Fruit fly (Drosophila melanogaster): ENCODE data around the gene CG43085.
A peak's percentile ranks its signal among the peaks of the same experiment; 100 is the strongest.

CG43085 gene

DNA sequence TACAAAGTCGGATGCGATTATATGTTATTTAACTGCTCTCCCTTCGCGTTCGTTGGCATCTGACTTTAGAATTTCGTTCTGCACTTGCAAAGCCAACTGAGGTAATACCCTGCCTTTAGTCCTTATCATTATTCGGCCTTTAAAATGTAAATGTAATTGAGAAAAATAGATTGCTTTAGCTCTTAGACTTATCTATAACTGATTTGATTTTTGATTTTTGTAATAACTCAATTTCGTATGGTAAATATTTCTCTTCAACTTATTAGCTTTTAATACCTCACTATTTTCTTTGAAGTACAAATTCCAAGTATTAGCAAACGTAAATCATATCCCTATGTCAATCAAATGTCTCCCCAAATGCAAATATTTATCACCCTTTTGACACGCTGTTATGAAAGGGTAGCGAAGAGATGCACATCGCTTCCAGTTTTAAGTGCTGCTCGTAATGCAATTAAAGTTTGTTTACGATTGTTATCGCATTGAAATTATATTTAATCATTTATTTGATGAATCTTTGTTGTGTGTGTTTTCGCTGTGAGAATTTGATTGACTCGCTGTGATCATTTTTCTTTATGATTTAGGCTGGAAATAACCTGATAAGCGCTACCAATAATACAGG lies 22.2 kb downstream of the CG43085 start:
- no peak for TF ChIP-seq noc (tag; optimal IDR thresholded peaks at IDR 0.05)

DNA sequence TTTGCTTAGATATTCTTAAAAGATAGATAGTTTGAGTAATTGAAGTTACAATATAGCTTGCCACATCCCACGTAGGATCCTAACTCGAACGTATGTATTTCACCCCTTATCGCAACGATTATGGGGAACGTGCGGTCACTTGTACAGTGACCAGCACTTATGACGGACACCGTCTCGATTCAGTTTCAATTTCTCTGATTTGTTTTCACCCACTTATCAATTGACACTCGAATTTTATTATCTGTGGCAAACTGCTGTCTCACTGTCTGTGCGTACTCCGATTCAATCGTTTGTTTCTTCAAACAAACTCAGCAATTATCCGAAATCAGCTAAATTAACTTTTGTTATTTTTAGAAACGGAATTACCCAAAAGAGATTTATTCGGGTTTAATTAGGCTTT lies 23.6 kb downstream of the CG43085 start:
- peak; percentile 5 for TF ChIP-seq noc (tag; optimal IDR thresholded peaks at IDR 0.05)

DNA sequence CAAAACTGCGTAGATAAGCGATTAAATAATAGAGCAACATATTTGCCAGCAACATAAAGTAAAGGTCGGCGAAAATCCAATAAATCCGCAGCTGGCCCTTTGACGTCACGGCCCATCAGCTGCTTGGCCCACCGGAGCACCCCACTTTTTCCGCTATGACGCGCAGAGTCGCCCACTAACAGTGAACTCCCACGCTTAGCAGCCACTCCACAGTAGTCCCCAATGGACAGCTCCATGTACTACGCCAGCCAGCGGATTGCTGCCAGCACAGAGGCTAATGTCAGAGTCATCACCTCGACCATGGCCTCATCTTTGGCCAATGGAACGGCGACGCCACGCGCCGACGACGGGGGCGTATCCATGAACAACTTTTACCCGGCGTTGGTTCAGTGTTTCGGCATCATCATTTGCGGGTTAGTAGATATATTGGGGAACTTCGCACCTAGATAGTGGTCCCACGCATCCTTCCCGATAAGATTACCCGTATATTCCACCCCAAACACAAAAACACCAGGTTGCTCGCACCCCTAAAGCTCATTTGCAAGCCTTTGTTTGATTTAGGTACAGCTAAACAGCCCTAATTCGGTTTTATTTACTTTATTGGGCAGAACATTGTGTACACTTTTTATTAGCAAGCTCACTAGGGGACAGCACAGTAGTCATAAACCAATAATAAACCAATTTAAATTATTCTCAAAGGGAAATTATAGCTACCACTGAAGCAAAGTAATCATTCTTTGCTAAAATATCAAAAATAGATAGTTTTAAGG lies 24.3 kb downstream of the CG43085 start:
- no peak for TF ChIP-seq noc (tag; optimal IDR thresholded peaks at IDR 0.05)

DNA sequence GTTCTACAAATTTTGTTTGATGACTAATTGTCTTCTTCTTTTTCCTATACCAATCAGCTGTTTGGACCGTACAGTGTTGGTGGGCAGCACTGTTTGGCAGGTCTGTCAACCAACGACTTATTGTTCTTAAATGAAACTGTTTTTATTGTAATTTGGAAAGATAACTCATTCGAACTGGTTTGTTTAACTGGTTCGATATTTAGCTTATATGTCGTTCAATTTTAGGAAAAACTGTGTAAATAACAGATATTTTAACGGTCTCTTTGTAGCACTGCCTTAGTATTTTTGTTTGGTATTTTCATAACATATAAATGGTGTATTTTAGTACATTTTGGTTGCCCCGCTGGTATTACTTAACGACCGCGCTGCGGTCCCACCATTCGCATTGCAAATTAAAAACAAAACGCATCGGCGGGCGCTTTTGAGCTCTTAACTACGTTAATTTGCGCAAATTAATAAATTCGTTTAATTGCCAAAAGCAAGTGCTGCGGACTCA lies 25.0 kb downstream of the CG43085 start, which contains the start of the genes Vps60 and anchor:
Gene Vps60 (minus strand): TSS at position 175 of the 496 bp plus-strand sequence.
Gene anchor (plus strand): TSS at position 374 of the 496 bp plus-strand sequence.
- TF ChIP-seq noc (tag; optimal IDR thresholded peaks at IDR 0.05) = peak; percentile 53

DNA sequence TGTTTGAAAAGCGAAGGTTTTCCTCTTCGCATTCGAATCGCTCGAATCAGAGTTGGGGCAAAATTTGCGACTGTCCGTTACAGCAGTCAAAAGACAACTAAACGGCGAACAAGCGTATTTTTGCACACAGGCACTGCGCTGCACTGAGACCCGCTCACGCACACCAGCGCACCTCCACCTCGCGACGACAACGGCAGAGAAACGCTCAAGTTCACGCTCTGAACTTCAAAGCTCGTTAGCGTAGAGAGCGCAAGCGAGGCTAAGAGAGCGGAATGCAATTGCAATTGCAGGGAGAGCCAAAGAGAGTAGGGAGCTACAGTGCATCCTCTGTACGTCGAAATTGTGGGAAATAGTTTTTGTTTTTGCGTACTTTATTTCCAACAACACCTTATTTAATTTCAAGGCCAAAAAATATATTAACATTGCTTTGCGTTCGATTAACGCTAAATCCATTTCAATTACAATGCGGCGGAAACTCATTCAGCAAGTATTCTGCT lies 27.3 kb downstream of the CG43085 start, which contains the start of gene Eip74EF:
Gene Eip74EF (minus strand): TSS at position 117 of the 497 bp plus-strand sequence.
- TF ChIP-seq noc (tag; optimal IDR thresholded peaks at IDR 0.05) = no peak

DNA sequence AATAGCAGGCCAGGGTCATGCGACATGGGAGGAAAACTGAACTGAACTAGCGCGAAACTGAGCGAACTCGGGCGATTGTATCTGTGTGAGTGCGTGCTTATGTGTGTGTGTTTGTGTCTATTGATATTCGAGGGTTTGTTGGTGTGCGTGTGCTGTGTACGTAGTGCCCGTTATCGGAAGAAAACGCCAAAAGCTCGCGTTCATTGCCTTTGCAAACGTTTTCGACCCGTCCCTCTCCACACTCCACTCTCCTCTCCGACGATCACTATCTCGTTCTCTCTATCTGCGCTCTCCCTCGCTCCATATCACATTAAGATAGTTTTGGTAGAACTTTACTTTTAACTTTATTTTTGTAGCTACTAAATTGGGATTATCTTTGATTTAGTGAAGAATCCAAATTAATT lies 29.7 kb downstream of the CG43085 start:
- TF ChIP-seq noc (tag; optimal IDR thresholded peaks at IDR 0.05) = peak; percentile 75

DNA sequence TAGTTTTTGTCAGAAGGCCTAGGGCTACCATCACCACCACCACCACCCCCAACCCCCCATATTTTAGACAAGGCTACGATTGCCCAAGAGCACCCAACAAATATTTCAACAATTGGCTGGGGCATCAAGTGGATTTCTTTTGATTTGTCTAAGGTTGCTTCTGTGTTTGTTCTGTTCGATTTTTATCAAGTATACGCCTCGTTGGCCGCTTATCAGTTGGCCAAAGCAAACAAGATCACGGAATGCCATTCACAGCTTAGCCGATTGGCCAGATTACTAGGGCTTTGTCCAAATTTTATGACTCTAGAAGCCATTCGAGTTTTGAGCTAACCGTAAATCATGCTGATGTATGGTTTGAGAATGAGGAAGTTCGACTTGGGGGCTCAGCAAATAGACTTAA lies 30.7 kb downstream of the CG43085 start:
- TF ChIP-seq noc (tag; optimal IDR thresholded peaks at IDR 0.05) = no peak

DNA sequence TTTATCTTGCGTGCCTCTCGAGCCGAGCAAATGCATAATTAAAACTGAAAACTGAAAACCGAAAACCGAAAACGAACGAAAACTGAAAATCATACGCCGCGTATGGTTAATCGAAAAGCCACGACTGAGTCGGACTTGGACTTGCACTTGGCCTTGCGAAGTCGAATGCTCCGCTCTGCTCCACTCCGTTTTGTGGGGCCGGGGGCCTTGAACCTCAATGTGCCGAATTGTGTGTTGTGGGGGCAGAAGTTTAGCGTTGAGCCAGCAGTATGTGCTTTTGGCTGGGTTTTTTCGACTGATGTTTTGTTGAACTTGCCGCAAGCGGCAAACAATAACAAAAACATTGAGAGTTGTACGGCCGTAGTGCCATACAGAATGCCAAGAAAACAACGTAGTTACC lies 31.3 kb downstream of the CG43085 start:
- no peak for TF ChIP-seq noc (tag; optimal IDR thresholded peaks at IDR 0.05)

DNA sequence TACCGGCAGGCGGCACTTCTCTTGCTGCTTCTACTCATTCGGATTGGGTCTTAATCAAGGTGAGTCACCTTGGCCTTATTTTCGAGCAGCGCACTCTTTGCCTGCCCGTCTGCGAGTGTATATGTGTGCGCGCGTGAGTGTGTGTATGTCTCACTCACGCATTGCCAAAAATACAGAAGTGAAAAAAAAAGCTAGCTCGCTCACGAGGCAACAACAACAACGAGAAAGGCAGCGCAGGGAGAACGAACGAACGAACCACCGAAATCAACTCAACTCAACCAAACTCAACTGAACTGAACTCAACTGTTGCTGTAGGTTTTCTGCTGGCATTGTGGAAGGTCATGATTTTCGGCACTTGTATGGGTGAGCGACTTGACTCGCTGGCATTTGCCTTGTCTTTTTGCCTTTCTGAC lies 32.6 kb downstream of the CG43085 start:
- no peak for TF ChIP-seq noc (tag; optimal IDR thresholded peaks at IDR 0.05)

DNA sequence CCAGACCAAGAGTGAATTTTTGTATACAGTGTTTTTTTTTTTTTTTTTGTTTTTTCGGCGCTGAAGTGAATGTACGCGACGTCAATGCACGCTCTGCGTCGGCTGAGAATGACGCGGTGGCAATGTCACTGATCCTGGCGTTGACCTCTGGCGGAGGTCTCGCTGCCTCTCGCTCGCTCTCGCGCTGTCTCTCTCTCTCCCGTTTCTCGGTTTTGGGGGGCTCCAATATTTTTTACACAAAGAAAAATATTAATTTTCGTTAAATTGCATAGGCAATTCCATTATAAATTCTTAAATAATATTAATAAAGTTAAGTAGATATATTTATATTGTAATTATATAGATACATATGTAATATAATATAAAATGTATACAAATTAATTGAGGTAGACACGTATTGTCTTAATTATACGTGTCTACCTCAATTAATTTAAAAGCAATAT lies 33.2 kb downstream of the CG43085 start:
- no peak for TF ChIP-seq noc (tag; optimal IDR thresholded peaks at IDR 0.05)

DNA sequence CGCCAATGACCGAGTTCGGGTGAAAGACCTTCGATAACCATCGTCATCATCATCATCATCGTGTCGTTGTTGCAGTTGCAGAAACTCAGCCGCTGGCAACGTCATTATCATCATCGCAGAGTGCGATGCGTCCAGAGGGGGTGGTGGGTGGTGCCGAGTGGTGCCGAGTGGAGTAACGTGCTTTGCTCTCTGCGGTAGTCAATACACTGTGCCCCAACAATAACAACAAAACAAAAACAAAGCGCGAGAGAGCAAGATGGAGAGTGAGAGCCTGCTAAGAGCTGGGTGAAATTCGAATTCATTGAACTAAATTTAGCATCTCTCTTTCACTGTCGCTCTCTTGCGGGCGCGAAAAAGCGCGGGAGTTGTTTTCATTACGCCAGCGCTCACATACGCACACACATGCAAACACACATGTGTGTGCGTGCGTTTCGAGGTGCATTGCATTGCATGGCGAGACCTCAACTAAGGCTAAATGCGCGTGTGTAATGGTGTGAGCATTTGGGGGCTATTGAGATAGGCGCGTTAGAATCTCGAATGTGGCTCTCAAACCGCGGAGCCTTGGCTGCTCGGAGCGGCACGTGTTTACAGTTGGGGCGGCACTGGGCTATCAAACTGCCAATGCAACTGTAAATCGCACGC lies 34.6 kb downstream of the CG43085 start:
- no peak for TF ChIP-seq noc (tag; optimal IDR thresholded peaks at IDR 0.05)

DNA sequence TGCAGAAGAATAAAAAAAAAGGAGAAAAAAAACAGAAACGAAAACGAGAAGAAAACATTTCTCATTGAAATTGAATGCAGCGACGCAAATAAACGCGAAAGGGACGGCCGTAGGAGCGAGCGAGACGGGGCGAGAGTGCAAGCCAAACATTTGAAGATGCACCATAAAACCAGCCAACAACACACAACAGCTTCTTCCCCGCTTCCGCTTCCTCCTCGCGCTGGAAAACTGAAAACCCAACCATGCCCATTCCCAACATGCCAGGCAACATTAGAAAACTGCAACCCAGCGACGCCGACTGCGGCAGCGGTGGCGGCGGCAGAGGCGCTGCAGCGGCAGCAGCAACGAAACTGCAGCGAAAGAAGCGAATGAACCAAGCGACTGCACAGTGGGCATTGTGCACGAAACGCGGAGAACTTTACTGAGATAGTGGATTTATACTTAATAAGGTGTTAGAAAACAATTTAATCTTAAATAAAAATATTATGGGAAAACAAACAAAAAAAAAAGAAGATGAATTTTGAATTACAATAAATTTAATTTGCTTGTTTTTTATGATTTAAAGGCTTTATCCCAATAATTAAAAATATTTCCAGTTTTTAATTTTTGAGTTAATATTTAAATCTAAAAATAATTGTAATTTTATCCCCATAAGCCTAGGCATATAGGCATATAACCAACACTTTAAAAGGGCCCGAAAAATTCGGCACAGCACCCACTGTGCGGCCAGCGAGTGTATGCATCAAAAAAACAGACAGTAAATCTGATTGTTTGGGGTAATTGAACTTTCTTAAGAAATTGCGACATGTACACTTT lies 35.4 kb downstream of the CG43085 start:
- no peak for TF ChIP-seq noc (tag; optimal IDR thresholded peaks at IDR 0.05)

DNA sequence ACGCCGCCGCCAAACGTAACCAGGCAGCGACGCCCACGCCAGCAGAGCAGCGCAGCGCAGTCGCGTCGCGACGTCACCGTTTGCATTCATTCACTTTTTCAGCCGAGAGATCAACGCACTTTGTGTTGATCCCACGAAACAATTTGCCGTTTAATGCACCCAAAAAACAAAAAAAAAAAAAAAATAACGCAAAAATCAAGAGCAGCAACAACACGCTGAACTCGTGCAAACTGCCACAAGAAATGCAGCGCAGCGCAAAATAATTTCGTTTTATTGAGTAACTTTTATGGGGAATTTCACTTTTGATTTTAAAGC lies 37.5 kb downstream of the CG43085 start:
- TF ChIP-seq noc (tag; optimal IDR thresholded peaks at IDR 0.05) = no peak

DNA sequence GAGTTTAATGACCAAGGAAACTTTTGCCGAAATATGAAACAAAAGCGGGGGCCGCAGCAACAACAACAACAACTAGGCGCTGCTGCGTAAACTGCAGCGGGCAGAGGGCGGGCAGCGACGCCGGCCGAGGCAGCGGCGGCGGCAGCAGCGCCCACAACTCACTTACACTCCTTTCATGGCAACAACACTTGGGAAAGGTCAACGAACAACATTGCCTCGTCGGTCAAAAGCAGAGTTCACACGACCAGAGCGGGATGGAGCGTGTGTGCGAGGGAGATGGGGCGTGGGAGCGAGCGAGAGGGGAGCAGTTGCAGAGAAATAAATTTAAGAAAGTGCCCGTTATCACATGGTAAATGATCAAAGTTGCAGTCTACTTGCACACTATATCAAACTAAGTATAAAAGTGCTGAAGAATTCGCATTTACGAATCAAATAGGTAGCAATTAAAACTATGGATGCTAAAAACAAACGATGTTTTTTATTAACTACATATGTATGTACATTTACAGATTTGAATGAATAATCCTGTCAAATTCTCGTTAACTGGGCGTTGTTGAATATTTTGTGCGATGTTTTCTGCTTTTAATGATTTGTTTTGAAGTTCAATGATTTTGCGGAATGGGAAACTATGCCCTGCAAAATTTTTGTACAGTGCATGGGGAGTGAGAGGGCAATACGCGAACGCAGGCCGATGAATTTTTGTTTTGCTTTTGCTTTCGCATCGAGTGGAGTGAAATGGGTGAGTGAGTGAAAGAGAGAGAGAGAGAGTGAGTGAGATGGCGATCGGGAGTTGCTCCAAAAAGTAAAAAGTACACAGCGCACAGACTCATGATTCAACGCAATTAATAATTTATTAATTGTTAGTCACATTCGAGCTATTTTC lies 38.1 kb downstream of the CG43085 start:
- no peak for TF ChIP-seq noc (tag; optimal IDR thresholded peaks at IDR 0.05)
